Worm (Caenorhabditis elegans) whole organism, mixed stage, embryonic: ENCODE measurements around the gene rab-33.

ENCODE experiments used
- M03D4.4 ChIP-seq: sonication (generic microtip); optimal IDR thresholded peaks from 2 replicates; lab custom pipeline; 2017; ENCODE audit warnings: mild to moderate bottlenecking, missing genetic modification characterization, missing compliant biosample characterization
- bed-3 ChIP-seq: fragments of 200-800 bp; sonication (Bioruptor generic); optimal IDR thresholded peaks from 3 replicates; lab custom pipeline; 2018; ENCODE audit warnings: mild to moderate bottlenecking, missing genetic modification characterization, moderate library complexity, missing compliant biosample characterization
- blmp-1 ChIP-seq: fragments of 150-350 bp; optimal IDR thresholded peaks from 2 replicates; lab custom pipeline; 2014; ENCODE audit warnings: missing biosample characterization, missing genetic modification characterization
- ceh-39 ChIP-seq: fragments of 150-350 bp; optimal IDR thresholded peaks from 2 replicates; lab custom pipeline; 2014; ENCODE audit warnings: missing biosample characterization, missing genetic modification characterization
- ceh-43 ChIP-seq: fragments of 200-800 bp; sonication (Bioruptor generic); optimal IDR thresholded peaks from 2 replicates; lab custom pipeline; 2018; ENCODE audit warnings: mild to moderate bottlenecking, missing genetic modification characterization, moderate library complexity, missing compliant biosample characterization
- ceh-83 ChIP-seq: fragments of 200-800 bp; sonication (Bioruptor generic); optimal IDR thresholded peaks from 2 replicates; lab custom pipeline; 2018; ENCODE audit warnings: mild to moderate bottlenecking, missing genetic modification characterization, missing compliant biosample characterization
- ces-1 ChIP-seq: fragments of 150-350 bp; optimal IDR thresholded peaks from 2 replicates; lab custom pipeline; 2014; ENCODE audit warnings: missing biosample characterization, missing genetic modification reagents, missing genetic modification characterization
- cnd-1 ChIP-seq: fragments of 200-800 bp; sonication (Bioruptor generic); optimal IDR thresholded peaks from 2 replicates; lab custom pipeline; 2018; ENCODE audit warnings: mild to moderate bottlenecking, missing genetic modification characterization, missing compliant biosample characterization
- drap-1 ChIP-seq: fragments of 200-800 bp; sonication (Bioruptor generic); optimal IDR thresholded peaks from 3 replicates; lab custom pipeline; 2018; ENCODE audit warnings: mild to moderate bottlenecking, missing genetic modification characterization, missing compliant biosample characterization
- elt-1 ChIP-seq: sonication (generic microtip); optimal IDR thresholded peaks from 2 replicates; lab custom pipeline; 2017; ENCODE audit warnings: missing genetic modification characterization, mild to moderate bottlenecking, missing compliant biosample characterization, antibody characterized with exemption, moderate library complexity, borderline replicate concordance; ENCODE audit not compliant: insufficient read depth
- elt-3 ChIP-seq: fragments of 150-350 bp; optimal IDR thresholded peaks from 2 replicates; lab custom pipeline; 2014; ENCODE audit warnings: missing biosample characterization, missing genetic modification characterization
- flh-1 ChIP-seq: fragments of 200-800 bp; sonication (Bioruptor generic); optimal IDR thresholded peaks from 2 replicates; lab custom pipeline; 2018; ENCODE audit warnings: mild to moderate bottlenecking, missing genetic modification characterization, moderate library complexity, missing compliant biosample characterization
- ham-2 ChIP-seq: fragments of 200-800 bp; sonication (Bioruptor generic); optimal IDR thresholded peaks from 2 replicates; lab custom pipeline; 2018; ENCODE audit warnings: mild to moderate bottlenecking, missing genetic modification characterization, missing compliant biosample characterization
- hlh-1 ChIP-seq: fragments of 150-350 bp; optimal IDR thresholded peaks from 2 replicates; lab custom pipeline; 2014; ENCODE audit warnings: missing biosample characterization, missing genetic modification reagents, missing genetic modification characterization
- lin-13 ChIP-seq: fragments of 150-350 bp; optimal IDR thresholded peaks from 2 replicates; lab custom pipeline; 2014; ENCODE audit warnings: missing biosample characterization, missing genetic modification characterization
- lin-32 ChIP-seq: fragments of 200-800 bp; sonication (Bioruptor generic); optimal IDR thresholded peaks from 2 replicates; lab custom pipeline; 2018; ENCODE audit warnings: mild to moderate bottlenecking, missing genetic modification characterization, missing compliant biosample characterization
- lsy-2 ChIP-seq: fragments of 150-350 bp; optimal IDR thresholded peaks from 2 replicates; lab custom pipeline; 2014; ENCODE audit warnings: missing biosample characterization, missing genetic modification characterization
- mab-5 ChIP-seq: fragments of 150-350 bp; optimal IDR thresholded peaks from 2 replicates; lab custom pipeline; 2014; ENCODE audit warnings: missing biosample characterization, missing genetic modification characterization
- mep-1 ChIP-seq: fragments of 150-350 bp; optimal IDR thresholded peaks from 2 replicates; lab custom pipeline; 2017; ENCODE audit warnings: missing biosample characterization, missing genetic modification reagents, missing genetic modification characterization, inconsistent platforms
- mls-2 ChIP-seq: sonication (generic microtip); optimal IDR thresholded peaks from 2 replicates; lab custom pipeline; 2016; ENCODE audit warnings: mild to moderate bottlenecking, missing genetic modification characterization, moderate library complexity, missing compliant biosample characterization
- nhr-12 ChIP-seq: fragments of 150-350 bp; optimal IDR thresholded peaks from 2 replicates; lab custom pipeline; 2014; ENCODE audit warnings: missing biosample characterization, missing genetic modification characterization
- nhr-2 ChIP-seq: fragments of 150-350 bp; optimal IDR thresholded peaks from 2 replicates; lab custom pipeline; 2014; ENCODE audit warnings: missing biosample characterization, missing genetic modification characterization
- nhr-237 ChIP-seq: fragments of 150-350 bp; optimal IDR thresholded peaks from 2 replicates; lab custom pipeline; 2014; ENCODE audit warnings: missing biosample characterization, missing genetic modification characterization
- nhr-28 ChIP-seq: fragments of 150-350 bp; optimal IDR thresholded peaks from 2 replicates; lab custom pipeline; 2014; ENCODE audit warnings: missing biosample characterization, missing genetic modification characterization
- nhr-76 ChIP-seq: sonication (generic microtip); optimal IDR thresholded peaks from 2 replicates; lab custom pipeline; 2017; ENCODE audit warnings: missing biosample characterization, missing genetic modification characterization
- pha-4 ChIP-seq: fragments of 150-350 bp; optimal IDR thresholded peaks from 2 replicates; lab custom pipeline; 2018; ENCODE audit warnings: missing biosample characterization, missing genetic modification reagents, missing genetic modification characterization
- sem-2 ChIP-seq: fragments of 200-800 bp; sonication (Bioruptor generic); optimal IDR thresholded peaks from 2 replicates; lab custom pipeline; 2018; ENCODE audit warnings: mild to moderate bottlenecking, missing genetic modification characterization, missing compliant biosample characterization
- snpc-4 ChIP-seq: fragments of 150-350 bp; optimal IDR thresholded peaks from 2 replicates; lab custom pipeline; 2014; ENCODE audit warnings: missing biosample characterization, missing genetic modification characterization
- sptf-1 ChIP-seq: sonication (generic microtip); optimal IDR thresholded peaks from 2 replicates; lab custom pipeline; 2017; ENCODE audit warnings: mild to moderate bottlenecking, missing genetic modification characterization, moderate library complexity, missing compliant biosample characterization
- tbx-8 ChIP-seq: fragments of 200-800 bp; sonication (Bioruptor generic); optimal IDR thresholded peaks from 2 replicates; lab custom pipeline; 2018; ENCODE audit warnings: mild to moderate bottlenecking, missing genetic modification characterization, moderate library complexity, missing compliant biosample characterization
- unc-120 ChIP-seq: sonication (generic microtip); optimal IDR thresholded peaks from 2 replicates; lab custom pipeline; 2017; ENCODE audit warnings: missing genetic modification characterization, missing compliant biosample characterization; ENCODE audit not compliant: poor library complexity, severe bottlenecking
- unc-39 ChIP-seq: fragments of 150-350 bp; optimal IDR thresholded peaks from 2 replicates; lab custom pipeline; 2014; ENCODE audit warnings: missing biosample characterization, missing genetic modification characterization
- unc-62 ChIP-seq: fragments of 150-350 bp; optimal IDR thresholded peaks from 2 replicates; lab custom pipeline; 2014; ENCODE audit warnings: missing biosample characterization, missing genetic modification reagents, missing genetic modification characterization
- zip-8 ChIP-seq: fragments of 150-350 bp; optimal IDR thresholded peaks from 2 replicates; lab custom pipeline; 2014; ENCODE audit warnings: missing biosample characterization, missing genetic modification characterization

Gene rab-33

ce11 chrIII:10488052-10488451, 15.6 kb downstream of the rab-33 start, which contains the start of gene ptr-25:
Gene ptr-25, plus strand, starts transcription at chrIII:10488124.
- TF ChIP-seq bed-3 (GFP tag; lab: Kevin White, UChicago) (no peak), nhr-237 (no peak), hlh-1 (no peak), mab-5 (tag; lab: Kevin White, UChicago) (no peak)
- TF ChIP-seq, all 35 proteins: peak for 0

- TF ChIP-seq unc-120 (tag; lab: Kevin White, UChicago) (no peak), unc-62 (GFP tag; lab: Kevin White, UChicago) (no peak), pha-4 (tag; lab: Kevin White, UChicago) (no peak), ceh-43 (GFP tag; lab: Kevin White, UChicago) (no peak), blmp-1 (tag; lab: Kevin White, UChicago) (no peak), M03D4.4 (no peak), ceh-39 (tag; lab: Kevin White, UChicago) (no peak), hlh-1 (no peak), nhr-28 (tag; lab: Kevin White, UChicago) (no peak), unc-39 (tag; lab: Kevin White, UChicago) (no peak), sem-2 (GFP tag; lab: Kevin White, UChicago) (no peak), elt-3 (tag; lab: Kevin White, UChicago) (no peak), lsy-2 (tag; lab: Kevin White, UChicago) (no peak)
Measured at ce11 chrIII:10486455-10486854, 17.2 kb downstream of the rab-33 start.

DNA sequence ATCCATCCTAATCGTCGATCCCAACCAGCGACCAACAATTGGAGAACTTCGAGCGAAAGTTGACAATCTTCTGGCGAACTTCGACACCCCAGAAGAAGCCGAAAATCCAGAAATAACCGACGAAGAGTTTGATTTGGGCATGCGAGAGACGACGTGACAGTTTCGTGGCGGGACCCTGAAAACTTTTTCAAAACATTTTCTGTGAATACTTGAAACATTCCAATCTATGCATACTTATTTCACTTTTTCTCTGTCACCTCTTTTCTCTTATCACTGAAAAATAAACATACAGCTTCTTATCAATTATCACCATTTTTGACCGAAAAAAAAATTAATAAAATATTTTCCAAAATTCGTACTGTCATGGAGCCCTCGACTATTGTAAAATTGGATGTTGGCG, 21.7 kb downstream of the rab-33 start, which contains the start of gene D2045.8:
TSS of gene D2045.8 (plus strand) at position 301 of the 400 bp plus-strand sequence.
- TF ChIP-seq elt-3 (tag; lab: Kevin White, UChicago), result no peak
- TF ChIP-seq nhr-12 (tag; lab: Kevin White, UChicago), result no peak
- no peak for TF ChIP-seq drap-1 (GFP tag; lab: Kevin White, UChicago)
- no peak for TF ChIP-seq unc-39 (tag; lab: Kevin White, UChicago)
- no peak for TF ChIP-seq zip-8 (tag; lab: Kevin White, UChicago)
- TF ChIP-seq snpc-4 (tag; lab: Kevin White, UChicago), result no peak
- no peak for TF ChIP-seq unc-120 (tag; lab: Kevin White, UChicago)
- TF ChIP-seq flh-1 (GFP tag; lab: Kevin White, UChicago), result no peak
- TF ChIP-seq hlh-1, result no peak
- TF ChIP-seq M03D4.4, result no peak
- no peak for TF ChIP-seq unc-62 (GFP tag; lab: Kevin White, UChicago)
- no peak for TF ChIP-seq pha-4 (tag; lab: Kevin White, UChicago)
- TF ChIP-seq nhr-2 (tag; lab: Kevin White, UChicago), result no peak
- no peak for TF ChIP-seq blmp-1 (tag; lab: Kevin White, UChicago)
- no peak for TF ChIP-seq nhr-76
- TF ChIP-seq ceh-43 (GFP tag; lab: Kevin White, UChicago), result no peak
- no peak for TF ChIP-seq nhr-28 (tag; lab: Kevin White, UChicago)
- no peak for TF ChIP-seq bed-3 (GFP tag; lab: Kevin White, UChicago)

- TF ChIP-seq zip-8 (tag; lab: Kevin White, UChicago) (no peak), cnd-1 (tag; lab: Kevin White, UChicago) (no peak), nhr-28 (tag; lab: Kevin White, UChicago) (no peak), sptf-1 (no peak), mls-2 (no peak), unc-39 (tag; lab: Kevin White, UChicago) (no peak), bed-3 (GFP tag; lab: Kevin White, UChicago) (no peak), elt-3 (tag; lab: Kevin White, UChicago) (no peak), pha-4 (tag; lab: Kevin White, UChicago) (no peak), ham-2 (no peak), ces-1 (GFP tag; lab: Kevin White, UChicago) (no peak), ceh-83 (GFP tag; lab: Kevin White, UChicago) (no peak), snpc-4 (tag; lab: Kevin White, UChicago) (no peak), M03D4.4 (no peak), ceh-39 (tag; lab: Kevin White, UChicago) (no peak), lin-32 (GFP tag; lab: Kevin White, UChicago) (no peak), lsy-2 (tag; lab: Kevin White, UChicago) (no peak), nhr-237 (no peak), mep-1 (tag; lab: Kevin White, UChicago) (no peak)
Measured at ce11 chrIII:10481497-10481896, 22.2 kb downstream of the rab-33 start.

DNA sequence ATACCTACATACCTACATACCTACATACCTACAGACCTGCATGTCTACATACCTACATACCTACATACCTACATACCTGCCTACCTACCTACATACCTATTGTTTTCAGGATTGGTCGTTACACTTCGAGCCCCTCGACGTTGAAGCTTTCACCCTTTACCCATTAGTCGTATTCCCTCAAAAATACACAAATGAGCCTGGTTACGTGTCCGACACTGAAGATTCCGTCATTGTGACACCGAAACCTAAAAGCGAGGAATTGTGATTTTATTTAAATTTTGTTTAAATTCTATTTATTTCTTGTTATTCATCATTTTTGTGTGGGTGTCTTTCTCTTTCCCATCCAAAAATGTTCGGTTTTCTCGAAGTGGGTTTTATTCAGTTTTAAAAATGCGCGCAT, 24.5 kb downstream of the rab-33 start, which contains the start of gene D2045.7:
TSS of gene D2045.7 (plus strand) at position 301 of the 400 bp plus-strand sequence.
- TF ChIP-seq ceh-83 (GFP tag; lab: Kevin White, UChicago) (no peak), lin-32 (GFP tag; lab: Kevin White, UChicago) (no peak), pha-4 (tag; lab: Kevin White, UChicago) (no peak), blmp-1 (tag; lab: Kevin White, UChicago) (no peak), zip-8 (tag; lab: Kevin White, UChicago) (no peak), elt-1 (tag; lab: Kevin White, UChicago) (no peak), ceh-43 (GFP tag; lab: Kevin White, UChicago) (no peak), mls-2 (no peak), ceh-39 (tag; lab: Kevin White, UChicago) (no peak), tbx-8 (GFP tag; lab: Kevin White, UChicago) (no peak), M03D4.4 (no peak), nhr-12 (tag; lab: Kevin White, UChicago) (no peak), ces-1 (GFP tag; lab: Kevin White, UChicago) (no peak), nhr-76 (no peak), hlh-1 (no peak), unc-120 (tag; lab: Kevin White, UChicago) (no peak), mab-5 (tag; lab: Kevin White, UChicago) (no peak), nhr-237 (no peak), nhr-28 (tag; lab: Kevin White, UChicago) (no peak), lin-13 (tag; lab: Kevin White, UChicago) (no peak)
